Fruit fly (Drosophila melanogaster) whole organism, embryonic: ENCODE data around the gene fz.

Source experiments
- Adf1 ChIP-seq: fragments of 200-800 bp; sonication (Bioruptor generic); IDR thresholded peaks from 2 replicates; pipeline ENCODE4 v1.3.6; 2022; ENCODE audit warnings: missing biosample characterization, missing genetic modification characterization
- Awh ChIP-seq: fragments of 200-800 bp; sonication (Bioruptor generic); IDR thresholded peaks from 2 replicates; pipeline ENCODE4, ENCODE4 v1.3.6; 2022; ENCODE audit warnings: missing biosample characterization, missing genetic modification characterization
- Blimp-1 ChIP-seq: fragments of 200-800 bp; sonication (Bioruptor generic); optimal IDR thresholded peaks from 3 replicates; lab custom pipeline; 2018; ENCODE audit warnings: missing biosample characterization, missing genetic modification characterization, mild to moderate bottlenecking, moderate library complexity, missing genetic modification reagents
- C15 ChIP-seq: fragments of 200-800 bp; sonication (Bioruptor generic); IDR thresholded peaks from 3 replicates; pipeline ENCODE4 v1.3.6; 2022; ENCODE audit warnings: missing biosample characterization, missing genetic modification characterization
- CG10147 ChIP-seq: fragments of 200-800 bp; sonication (Bioruptor generic); optimal IDR thresholded peaks from 2 replicates; lab custom pipeline; 2019; ENCODE audit warnings: missing biosample characterization, mild to moderate bottlenecking, missing genetic modification characterization, moderate library complexity
- CG10431 ChIP-seq: fragments of 200-800 bp; sonication (Bioruptor generic); optimal IDR thresholded peaks from 3 replicates; lab custom pipeline; 2018; ENCODE audit warnings: missing biosample characterization, mild to moderate bottlenecking, missing genetic modification characterization
- CG11560 ChIP-seq: fragments of 200-800 bp; sonication (Bioruptor generic); IDR thresholded peaks from 3 replicates; pipeline ENCODE4 v1.3.6; 2022; ENCODE audit warnings: missing biosample characterization, missing genetic modification characterization
- CG12104 ChIP-seq: fragments of 200-800 bp; sonication (Bioruptor generic); optimal IDR thresholded peaks from 3 replicates; lab custom pipeline; 2016; ENCODE audit warnings: missing biosample characterization, missing genetic modification characterization
- CG13123 ChIP-seq: fragments of 200-800 bp; sonication (Bioruptor generic); optimal IDR thresholded peaks from 2 replicates; lab custom pipeline; 2016; ENCODE audit warnings: missing biosample characterization, missing genetic modification characterization
- CG15073 ChIP-seq: fragments of 200-800 bp; sonication (Bioruptor generic); optimal IDR thresholded peaks from 2 replicates; lab custom pipeline; 2016; ENCODE audit warnings: missing biosample characterization, missing genetic modification characterization
- CG17186 ChIP-seq: fragments of 200-800 bp; sonication (Bioruptor generic); optimal IDR thresholded peaks from 3 replicates; lab custom pipeline; 2017; ENCODE audit warnings: missing biosample characterization, missing genetic modification reagents, missing genetic modification characterization
- CG17385 ChIP-seq: fragments of 200-800 bp; sonication (Bioruptor generic); optimal IDR thresholded peaks from 3 replicates; lab custom pipeline; 2018; ENCODE audit warnings: missing biosample characterization, mild to moderate bottlenecking, missing genetic modification characterization
- CG1792 ChIP-seq: fragments of 200-800 bp; sonication (Bioruptor generic); optimal IDR thresholded peaks from 2 replicates; lab custom pipeline; 2016; ENCODE audit warnings: missing biosample characterization, missing genetic modification characterization
- CG1832 ChIP-seq: fragments of 200-800 bp; sonication (Bioruptor generic); optimal IDR thresholded peaks from 2 replicates; lab custom pipeline; 2017; ENCODE audit warnings: missing biosample characterization, mild to moderate bottlenecking, missing genetic modification characterization, inconsistent platforms
- CG2889 ChIP-seq: fragments of 200-800 bp; sonication (Bioruptor generic); IDR thresholded peaks from 3 replicates; pipeline ENCODE4 v1.3.6; 2022; ENCODE audit warnings: missing biosample characterization, missing genetic modification characterization
- CG3838 ChIP-seq: fragments of 200-800 bp; sonication (Bioruptor generic); optimal IDR thresholded peaks from 3 replicates; lab custom pipeline; 2016; ENCODE audit warnings: missing biosample characterization, missing genetic modification characterization
- CG3847 ChIP-seq: fragments of 200-800 bp; sonication (Bioruptor generic); IDR thresholded peaks from 2 replicates; pipeline ENCODE4 v1.3.6; 2022; ENCODE audit warnings: missing biosample characterization, missing genetic modification characterization
- CG42726 ChIP-seq: fragments of 200-800 bp; sonication (Bioruptor generic); IDR thresholded peaks from 2 replicates; pipeline ENCODE4 v1.3.6; 2022; ENCODE audit warnings: missing biosample characterization, missing genetic modification characterization; ENCODE audit not compliant: partially characterized antibody
- CG4617 ChIP-seq: fragments of 200-800 bp; sonication (Bioruptor generic); optimal IDR thresholded peaks from 3 replicates; lab custom pipeline; 2016; ENCODE audit warnings: missing biosample characterization, missing genetic modification characterization, borderline replicate concordance
- CG4707 ChIP-seq: fragments of 200-800 bp; sonication (Bioruptor generic); optimal IDR thresholded peaks from 2 replicates; lab custom pipeline; 2018; ENCODE audit warnings: missing biosample characterization, mild to moderate bottlenecking, missing genetic modification characterization, moderate library complexity
- CG6654 ChIP-seq: fragments of 200-800 bp; sonication (Bioruptor generic); optimal IDR thresholded peaks from 2 replicates; lab custom pipeline; 2017; ENCODE audit warnings: missing biosample characterization, mild to moderate bottlenecking, missing genetic modification characterization
- CG7372 ChIP-seq: fragments of 200-800 bp; sonication (Bioruptor generic); IDR thresholded peaks from 2 replicates; pipeline ENCODE4 v1.3.6; 2022; ENCODE audit warnings: missing biosample characterization, missing genetic modification characterization
- CG7786 ChIP-seq: fragments of 200-800 bp; sonication (Bioruptor generic); optimal IDR thresholded peaks from 2 replicates; lab custom pipeline; 2016; ENCODE audit warnings: missing biosample characterization, missing genetic modification characterization
- CG8944 ChIP-seq: fragments of 200-800 bp; sonication (Bioruptor generic); optimal IDR thresholded peaks from 3 replicates; lab custom pipeline; 2016; ENCODE audit warnings: missing biosample characterization, missing genetic modification characterization
- CTCF ChIP-seq: fragments of 200-800 bp; sonication (Bioruptor generic); optimal IDR thresholded peaks from 2 replicates; lab custom pipeline; 2017; ENCODE audit warnings: missing biosample characterization, mild to moderate bottlenecking, missing genetic modification characterization, moderate library complexity
- Deaf1 ChIP-seq: fragments of 200-800 bp; optimal IDR thresholded peaks from 3 replicates; lab custom pipeline; 2019; ENCODE audit warnings: missing biosample characterization, mild to moderate bottlenecking, missing genetic modification characterization, moderate library complexity
- Dip2 ChIP-seq: fragments of 200-800 bp; sonication (Bioruptor generic); IDR thresholded peaks from 2 replicates; pipeline ENCODE4 v1.3.6; 2022; ENCODE audit warnings: missing biosample characterization, missing genetic modification characterization
- E2f1 ChIP-seq: fragments of 200-800 bp; sonication (Bioruptor generic); IDR thresholded peaks from 2 replicates; pipeline ENCODE4 v1.3.6; 2022; ENCODE audit warnings: missing biosample characterization, missing genetic modification characterization
- ERR ChIP-seq: fragments of 200-800 bp; sonication (Bioruptor generic); optimal IDR thresholded peaks from 2 replicates; lab custom pipeline; 2016; ENCODE audit warnings: missing biosample characterization, missing genetic modification characterization
- Eip74EF ChIP-seq, 2 experiments: fragments of 200-800 bp in 1 of 2; fragments of >200 bp in 1 of 2; sonication (Bioruptor generic) in 1 of 2; optimal IDR thresholded peaks; 2 replicates each; lab custom pipeline; 2017 to 2019; ENCODE audit warnings: missing biosample characterization in 2 of 2, missing genetic modification characterization in 2 of 2, mild to moderate bottlenecking in 1 of 2, moderate library complexity in 1 of 2
- HLH3B ChIP-seq: fragments of 200-800 bp; sonication (Bioruptor generic); IDR thresholded peaks from 2 replicates; pipeline ENCODE4 v1.3.6; 2022; ENCODE audit warnings: missing biosample characterization, missing genetic modification characterization
- HLHmδ ChIP-seq: fragments of 200-800 bp; sonication (Bioruptor generic); optimal IDR thresholded peaks from 2 replicates; lab custom pipeline; 2018; ENCODE audit warnings: missing biosample characterization, mild to moderate bottlenecking, missing genetic modification characterization, moderate library complexity
- Hmr ChIP-seq: fragments of 200-800 bp; sonication (Bioruptor generic); optimal IDR thresholded peaks from 3 replicates; lab custom pipeline; 2017; ENCODE audit warnings: mild to moderate bottlenecking, missing biosample characterization, missing genetic modification reagents, missing genetic modification characterization
- Lpt ChIP-seq: fragments of >200 bp; optimal IDR thresholded peaks from 2 replicates; lab custom pipeline; 2018; ENCODE audit warnings: missing biosample characterization, missing genetic modification characterization
- Med ChIP-seq: fragments of 200-800 bp; sonication (Bioruptor generic); peaks from one replicate; lab custom pipeline; 2016; ENCODE audit warnings: missing biosample characterization, missing genetic modification characterization, mild to moderate bottlenecking, inconsistent platforms, moderate library complexity
- NC2β ChIP-seq: fragments of 200-800 bp; sonication (Bioruptor generic); optimal IDR thresholded peaks from 2 replicates; lab custom pipeline; 2016; ENCODE audit warnings: missing biosample characterization, missing genetic modification characterization
- Nf-YA ChIP-seq: fragments of 200-800 bp; sonication (Bioruptor generic); IDR thresholded peaks from 2 replicates; pipeline ENCODE4 v1.3.6; 2022; ENCODE audit warnings: missing biosample characterization, missing genetic modification characterization
- Sin3A ChIP-seq: fragments of >200 bp; optimal IDR thresholded peaks from 2 replicates; lab custom pipeline; 2018
- aop ChIP-seq: fragments of 200-800 bp; sonication (Bioruptor generic); IDR thresholded peaks from 2 replicates; pipeline ENCODE4 v1.3.6; 2022; ENCODE audit warnings: missing biosample characterization, missing genetic modification characterization
- bowl ChIP-seq: fragments of 200-800 bp; sonication (Bioruptor generic); IDR thresholded peaks from 2 replicates; pipeline ENCODE4 v1.3.6; 2022; ENCODE audit warnings: missing biosample characterization, missing genetic modification characterization
- cad ChIP-seq: fragments of >200 bp; optimal IDR thresholded peaks from 2 replicates; lab custom pipeline; 2017; ENCODE audit warnings: missing biosample characterization, missing genetic modification characterization
- croc ChIP-seq: fragments of 200-800 bp; sonication (Bioruptor generic); conservative IDR thresholded peaks from 3 replicates; pipeline ENCODE4 v1.3.6; 2022; ENCODE audit warnings: missing biosample characterization, missing genetic modification characterization
- ewg ChIP-seq: fragments of 200-800 bp; sonication (Bioruptor generic); optimal IDR thresholded peaks from 3 replicates; lab custom pipeline; 2017; ENCODE audit warnings: mild to moderate bottlenecking, missing biosample characterization, missing genetic modification reagents, missing genetic modification characterization
- fd102C ChIP-seq: fragments of 200-800 bp; sonication (Bioruptor generic); optimal IDR thresholded peaks from 2 replicates; lab custom pipeline; 2018; ENCODE audit warnings: missing biosample characterization, mild to moderate bottlenecking, missing genetic modification characterization, moderate library complexity
- ind ChIP-seq: fragments of 200-800 bp; sonication (Bioruptor generic); optimal IDR thresholded peaks from 3 replicates; lab custom pipeline; 2016; ENCODE audit warnings: missing biosample characterization, missing genetic modification characterization
- nmo ChIP-seq: fragments of 200-800 bp; sonication (Bioruptor generic); optimal IDR thresholded peaks from 2 replicates; lab custom pipeline; 2018; ENCODE audit warnings: missing biosample characterization, mild to moderate bottlenecking, missing genetic modification characterization, moderate library complexity
- pfk ChIP-seq: fragments of 200-800 bp; sonication (Bioruptor generic); optimal IDR thresholded peaks from 2 replicates; lab custom pipeline; 2018; ENCODE audit warnings: missing biosample characterization, mild to moderate bottlenecking, missing genetic modification characterization, moderate library complexity
- sima ChIP-seq: fragments of 200-800 bp; sonication (Bioruptor generic); optimal IDR thresholded peaks from 2 replicates; lab custom pipeline; 2016; ENCODE audit warnings: missing biosample characterization, missing genetic modification characterization
- sisA ChIP-seq: fragments of 200-800 bp; sonication (Bioruptor generic); IDR thresholded peaks from 2 replicates; pipeline ENCODE4 v1.3.6; 2022; ENCODE audit warnings: missing biosample characterization, missing genetic modification characterization
- sob ChIP-seq: fragments of 200-800 bp; sonication (Bioruptor generic); IDR thresholded peaks from 2 replicates; pipeline ENCODE4 v1.3.6; 2022; ENCODE audit warnings: missing biosample characterization, missing genetic modification characterization
- ssp ChIP-seq: fragments of 200-800 bp; sonication (Bioruptor generic); IDR thresholded peaks from 2 replicates; pipeline ENCODE4 v1.3.6; 2022; ENCODE audit warnings: missing biosample characterization, missing genetic modification characterization
- tap ChIP-seq: fragments of 200-800 bp; optimal IDR thresholded peaks from 3 replicates; lab custom pipeline; 2019; ENCODE audit warnings: missing biosample characterization, mild to moderate bottlenecking, missing genetic modification characterization, moderate library complexity

Gene fz

DNA sequence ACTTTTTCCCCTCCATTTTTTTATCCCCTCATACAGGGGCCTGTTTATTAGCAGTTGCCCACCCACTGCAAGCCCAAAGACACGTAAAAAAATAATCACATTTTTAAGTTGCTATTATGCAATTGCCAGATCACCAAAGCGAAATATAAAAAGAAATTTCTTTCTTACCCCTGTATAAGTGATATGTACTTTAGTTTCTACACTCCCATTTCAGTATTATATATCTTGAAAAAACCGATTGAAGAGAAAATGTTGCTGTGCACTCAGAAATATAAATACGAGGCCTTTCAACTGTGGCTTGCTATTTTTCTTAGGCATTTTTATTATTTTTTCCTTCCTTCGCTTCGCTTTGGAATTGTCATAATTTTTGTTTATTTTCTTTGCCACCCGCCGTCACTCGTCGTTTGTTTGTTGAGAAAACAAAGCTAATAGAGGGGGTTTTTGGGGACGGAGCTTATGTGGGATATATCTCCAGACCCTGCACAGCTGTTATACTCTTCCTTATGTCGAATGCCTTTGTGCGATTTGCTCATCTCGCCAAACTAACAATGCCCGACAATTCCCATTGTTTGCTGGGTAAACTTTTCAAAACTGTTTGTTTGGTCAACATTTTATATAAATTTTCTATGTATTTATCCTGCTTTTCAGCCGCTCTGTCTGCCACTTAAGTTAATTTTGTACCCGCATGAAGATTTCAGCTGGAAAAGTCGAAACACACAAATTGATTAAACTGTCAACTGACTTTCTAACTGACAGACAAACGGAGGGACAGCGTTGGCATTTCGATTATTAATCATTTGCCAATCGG lies 80.3 kb downstream of the fz start (continued):
- TF ChIP-seq sob (GFP tag; lab: Robert Waterston, UW) (no peak), Blimp-1 (GFP tag; lab: Kevin White, UChicago) (peak; percentile 27), CG10431 (GFP tag; lab: Kevin White, UChicago) (peak; percentile 20), CG7372 (GFP tag; lab: Robert Waterston, UW) (no peak), bowl (GFP tag; lab: Robert Waterston, UW) (no peak), CG2889 (GFP tag; lab: Robert Waterston, UW) (no peak), CG4707 (no peak), CG10147 (GFP tag; lab: Kevin White, UChicago) (no peak), croc (GFP tag; lab: Robert Waterston, UW) (no peak), CG1792 (GFP tag; lab: Kevin White, UChicago) (no peak), NC2β (GFP tag; lab: Kevin White, UChicago) (no peak), E2f1 (no peak), CG15073 (GFP tag; lab: Kevin White, UChicago) (no peak), CG1832 (GFP tag; lab: Kevin White, UChicago) (no peak), pfk (no peak), aop (no peak), sisA (GFP tag; lab: Robert Waterston, UW) (no peak), Nf-YA (no peak), Adf1 (GFP tag; lab: Robert Waterston, UW) (no peak), Dip2 (GFP tag; lab: Robert Waterston, UW) (no peak), nmo (GFP tag; lab: Kevin White, UChicago) (no peak), CG42726 (GFP tag; lab: Robert Waterston, UW) (no peak), ERR (GFP tag; lab: Kevin White, UChicago) (no peak), CG17186 (GFP tag; lab: Kevin White, UChicago) (no peak), Eip74EF (GFP tag; optimal IDR thresholded peaks at IDR 0.05; lab: Kevin White, UChicago) (peak in 1 of 2 experiments; percentile 2), CG6654 (GFP tag; lab: Kevin White, UChicago) (no peak), Hmr (GFP tag; lab: Kevin White, UChicago) (peak; percentile 21), CG4617 (GFP tag; lab: Kevin White, UChicago) (no peak), ssp (GFP tag; lab: Robert Waterston, UW) (no peak), Sin3A (lab: Kevin White, UChicago) (no peak), CG13123 (no peak), CG3838 (GFP tag; lab: Kevin White, UChicago) (no peak), ewg (GFP tag; lab: Kevin White, UChicago) (no peak), C15 (GFP tag; lab: Robert Waterston, UW) (no peak), fd102C (no peak), cad (GFP tag; lab: Kevin White, UChicago) (no peak), HLH3B (GFP tag; lab: Robert Waterston, UW) (no peak), sima (no peak), CG8944 (GFP tag; lab: Kevin White, UChicago) (no peak), tap (no peak), CG7786 (GFP tag; lab: Kevin White, UChicago) (no peak), CG11560 (no peak), ind (GFP tag; lab: Kevin White, UChicago) (no peak), CG3847 (GFP tag; lab: Robert Waterston, UW) (no peak), Awh (no peak), Med (GFP tag; lab: Kevin White, UChicago) (peak; percentile 88), CG12104 (GFP tag; lab: Kevin White, UChicago) (no peak), HLHmδ (GFP tag; lab: Kevin White, UChicago) (no peak), Lpt (GFP tag; lab: Kevin White, UChicago) (no peak), Deaf1 (tag; lab: Kevin White, UChicago) (no peak), CG17385 (GFP tag; lab: Kevin White, UChicago) (no peak), CTCF (GFP tag; lab: Kevin White, UChicago) (no peak)
